Worm (Caenorhabditis elegans): Measurements from ENCODE around the gene F53C3.6.

ce11 chrII:3920611-3921010, 22.7 kb downstream of the F53C3.6 start:
- no peak for TF ChIP-seq let-607 (tag; optimal IDR thresholded peaks at IDR 0.05)
- TF ChIP-seq mel-28 (tag; optimal IDR thresholded peaks at IDR 0.05; ENCODE audit: borderline replicate concordance), result no peak
- TF ChIP-seq him-1 (tag; optimal IDR thresholded peaks at IDR 0.05), result no peak
- TF ChIP-seq let-526 (GFP tag; IDR thresholded peaks at IDR 0.05), result no peak
- no peak for TF ChIP-seq repo-1 (tag; optimal IDR thresholded peaks at IDR 0.05)
- TF ChIP-seq nfya-1 (tag; optimal IDR thresholded peaks at IDR 0.05; ENCODE audit: borderline replicate concordance, insufficient read depth), result no peak
- TF ChIP-seq cebp-1 (GFP tag; IDR thresholded peaks at IDR 0.05), result no peak
- no peak for TF ChIP-seq cebp-1 (tag; optimal IDR thresholded peaks at IDR 0.05)
- TF ChIP-seq T07F8.4 (tag; optimal IDR thresholded peaks at IDR 0.05), result no peak
